Worm (Caenorhabditis elegans) whole organism, midembryonic: ENCODE measurements around the gene bus-12.

Source experiments
- T22C8.4 ChIP-seq: fragments of 200-800 bp; sonication (Bioruptor generic); IDR thresholded peaks from 2 replicates; pipeline ENCODE4 v1.3.6; 2022; ENCODE audit warnings: missing genetic modification characterization, missing compliant biosample characterization
- cog-1 ChIP-seq: sonication (generic microtip); optimal IDR thresholded peaks from 2 replicates; lab custom pipeline; 2016; ENCODE audit warnings: missing genetic modification characterization, missing compliant biosample characterization
- flt-1 ChIP-seq: fragments of 200-800 bp; sonication (Bioruptor generic); IDR thresholded peaks from 2 replicates; pipeline ENCODE4 v1.3.6; 2022; ENCODE audit warnings: missing genetic modification characterization, missing compliant biosample characterization
- klf-2 ChIP-seq: fragments of 200-800 bp; sonication (Bioruptor generic); conservative IDR thresholded peaks from 2 replicates; pipeline ENCODE4 v1.3.6; 2022; ENCODE audit warnings: missing genetic modification reagents, missing genetic modification characterization, missing compliant biosample characterization
- med-1 ChIP-seq: sonication (generic microtip); optimal IDR thresholded peaks from 2 replicates; lab custom pipeline; 2017; ENCODE audit warnings: missing genetic modification characterization, mild to moderate bottlenecking, missing compliant biosample characterization, antibody characterized with exemption, missing genetic modification reagents; ENCODE audit not compliant: insufficient read depth
- ref-1 ChIP-seq: fragments of 200-800 bp; sonication (Bioruptor generic); conservative IDR thresholded peaks from 2 replicates; pipeline ENCODE4 v1.3.6; 2022; ENCODE audit warnings: missing genetic modification reagents, missing genetic modification characterization, missing compliant biosample characterization
- tab-1 ChIP-seq: fragments of 200-800 bp; sonication (Bioruptor generic); IDR thresholded peaks from 2 replicates; pipeline ENCODE4 v1.3.6; 2022; ENCODE audit warnings: missing genetic modification characterization, missing compliant biosample characterization
- ztf-23 ChIP-seq: fragments of 200-800 bp; sonication (Bioruptor generic); IDR thresholded peaks from 2 replicates; pipeline ENCODE4 v1.3.6; 2022; ENCODE audit warnings: missing genetic modification reagents, missing genetic modification characterization, missing compliant biosample characterization
- ztf-29 ChIP-seq: fragments of 200-800 bp; sonication (Bioruptor generic); IDR thresholded peaks from 2 replicates; pipeline ENCODE4 v1.3.6; 2022; ENCODE audit warnings: missing genetic modification reagents, missing genetic modification characterization, missing compliant biosample characterization

bus-12 gene

DNA sequence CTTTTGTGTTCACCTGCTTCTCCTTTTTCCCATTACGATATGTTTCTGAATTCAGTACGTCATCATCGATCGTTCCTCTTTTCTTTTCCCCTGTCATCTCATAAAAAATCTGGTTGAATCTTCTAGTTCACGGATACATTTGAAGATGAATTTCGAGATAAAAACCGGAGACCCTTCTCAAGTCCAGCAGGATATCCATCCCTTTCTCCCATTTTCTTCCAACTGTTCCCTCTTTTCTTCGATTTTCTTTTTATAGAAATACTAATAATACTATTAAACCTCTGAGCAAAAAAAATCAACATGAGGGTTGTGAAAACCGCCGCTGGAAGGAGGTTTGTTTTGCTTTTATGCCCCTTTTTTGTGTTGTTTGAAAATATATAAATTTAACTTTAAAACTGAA is at the start of gene bus-12:
bus-12 (plus strand) TSS at position 301 of the 400 bp plus-strand sequence.
- no peak for TF ChIP-seq ztf-29 (GFP tag; lab: Robert Waterston, UW)
- no peak for TF ChIP-seq med-1 (GFP tag; lab: Kevin White, UChicago)

DNA sequence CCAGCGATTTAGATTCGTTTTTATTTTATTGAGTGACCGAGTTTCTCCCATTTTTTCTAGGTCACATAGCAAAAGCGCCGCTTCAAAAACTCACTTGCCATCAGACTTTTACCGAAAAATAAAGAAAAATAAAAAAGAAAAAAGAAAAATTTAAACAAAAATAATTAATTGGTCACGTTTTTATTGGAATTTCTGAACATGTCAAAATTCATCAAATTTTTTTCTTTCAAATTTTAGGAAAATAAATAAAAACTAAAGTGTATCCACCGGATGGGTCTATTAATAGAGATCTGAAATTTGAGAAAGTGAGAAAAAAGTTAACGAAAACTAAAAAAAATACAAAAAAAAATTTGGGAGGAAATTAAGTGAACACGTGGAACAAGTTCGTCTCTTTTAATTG is 46.4 kb upstream of the bus-12 start, which contains the start of gene C48D1.9:
C48D1.9 (minus strand) TSS at position 101 of the 400 bp plus-strand sequence.
- TF ChIP-seq ref-1 (GFP tag; lab: Robert Waterston, UW) (no peak), ztf-23 (GFP tag; lab: Robert Waterston, UW) (no peak)

DNA sequence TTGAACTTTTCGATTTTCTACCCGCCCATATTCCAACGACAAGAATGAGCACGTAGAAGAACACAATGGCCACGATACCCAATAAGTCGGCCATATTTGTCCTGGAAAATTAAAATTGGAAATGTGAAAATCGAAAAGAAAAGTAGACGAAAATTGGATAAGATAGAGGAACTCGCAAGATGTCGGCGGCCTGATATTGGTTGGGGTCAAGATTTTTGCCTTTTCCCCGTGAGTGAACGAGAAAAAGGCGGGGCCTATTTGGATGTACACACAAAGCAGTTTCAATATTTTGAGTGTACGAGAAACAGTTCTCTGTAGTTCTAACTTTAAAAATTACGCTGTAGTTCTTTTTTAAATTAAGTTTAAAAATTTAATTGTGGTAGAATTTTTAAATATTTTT is 41.5 kb upstream of the bus-12 start, which contains the start of gene cho-1:
cho-1 (minus strand) TSS at position 101 of the 400 bp plus-strand sequence.
- no peak for TF ChIP-seq T22C8.4 (GFP tag; lab: Robert Waterston, UW)
- TF ChIP-seq ztf-29 (GFP tag; lab: Robert Waterston, UW): no peak
- TF ChIP-seq cog-1 (tag; lab: Kevin White, UChicago): no peak
- no peak for TF ChIP-seq tab-1 (GFP tag; lab: Robert Waterston, UW)
- TF ChIP-seq klf-2 (GFP tag; lab: Robert Waterston, UW): no peak
- no peak for TF ChIP-seq flt-1
- no peak for TF ChIP-seq ref-1 (GFP tag; lab: Robert Waterston, UW)
- TF ChIP-seq med-1 (GFP tag; lab: Kevin White, UChicago): no peak
- no peak for TF ChIP-seq ztf-23 (GFP tag; lab: Robert Waterston, UW)

DNA sequence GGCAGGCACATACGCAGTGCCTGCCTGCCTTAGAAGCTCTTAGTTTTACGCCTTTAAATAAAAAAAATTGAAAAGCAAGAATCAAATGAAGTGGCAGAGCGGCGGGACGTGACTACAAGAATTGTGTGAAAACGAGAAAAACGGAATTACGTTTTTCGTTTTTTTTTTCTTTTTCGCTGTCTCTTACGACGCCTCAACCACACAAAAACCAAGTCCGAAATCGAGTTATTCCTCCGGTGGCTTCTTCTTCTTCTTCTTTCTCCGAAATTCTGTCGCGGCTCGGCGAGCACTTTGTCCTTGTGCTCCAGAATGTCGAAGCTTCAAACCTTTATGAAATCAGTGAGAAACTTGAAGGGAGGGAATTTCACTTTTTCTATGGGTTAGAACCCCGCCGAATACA is 35.4 kb upstream of the bus-12 start:
- TF ChIP-seq ref-1 (GFP tag; lab: Robert Waterston, UW) (no peak), flt-1 (no peak), ztf-29 (GFP tag; lab: Robert Waterston, UW) (no peak), cog-1 (tag; lab: Kevin White, UChicago) (no peak), med-1 (GFP tag; lab: Kevin White, UChicago) (no peak), tab-1 (GFP tag; lab: Robert Waterston, UW) (no peak), ztf-23 (GFP tag; lab: Robert Waterston, UW) (no peak)

DNA sequence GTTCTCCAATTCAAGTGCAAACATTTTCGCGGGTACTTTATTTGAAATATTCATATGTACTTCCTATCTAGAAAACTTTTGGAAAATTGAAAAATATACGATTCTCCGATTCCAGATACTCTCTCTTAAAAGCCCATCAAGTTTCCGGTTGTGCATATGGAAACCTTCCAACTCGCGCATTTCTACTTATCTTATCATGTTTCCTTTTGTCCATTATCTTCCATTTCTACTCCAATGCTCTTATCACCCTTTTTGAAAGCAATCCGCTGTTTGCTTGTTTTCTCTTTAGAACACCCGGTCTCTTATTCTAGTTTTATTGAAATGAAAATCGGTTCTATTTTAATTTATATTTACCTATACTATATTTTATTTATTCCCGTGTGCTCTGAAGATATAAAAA is 34.3 kb upstream of the bus-12 start, which contains the start of gene C48D1.5:
C48D1.5 (plus strand) TSS at position 301 of the 400 bp plus-strand sequence.
- no peak for TF ChIP-seq ztf-23 (GFP tag; lab: Robert Waterston, UW)
- no peak for TF ChIP-seq ref-1 (GFP tag; lab: Robert Waterston, UW)
- no peak for TF ChIP-seq klf-2 (GFP tag; lab: Robert Waterston, UW)
- no peak for TF ChIP-seq med-1 (GFP tag; lab: Kevin White, UChicago)
- TF ChIP-seq flt-1: no peak
- TF ChIP-seq ztf-29 (GFP tag; lab: Robert Waterston, UW): no peak
- TF ChIP-seq T22C8.4 (GFP tag; lab: Robert Waterston, UW): no peak

DNA sequence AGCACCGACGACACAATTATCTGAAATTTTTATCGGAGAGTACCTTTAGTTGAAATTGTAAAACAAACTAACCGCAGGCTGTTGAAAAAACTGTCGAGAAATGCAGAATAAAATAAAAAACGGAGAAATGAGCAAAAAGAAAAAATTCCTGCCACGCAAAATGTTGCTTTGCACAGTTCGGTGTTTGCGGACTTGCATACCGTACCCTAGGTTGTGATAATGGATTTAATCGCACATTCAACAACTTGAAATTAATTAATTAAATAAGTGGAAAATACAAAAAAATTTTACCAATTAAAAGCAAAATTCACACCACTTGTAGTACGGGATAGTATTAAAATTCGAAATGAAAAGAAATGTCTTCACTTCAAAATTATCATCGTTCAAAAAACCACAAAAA is 24.6 kb upstream of the bus-12 start:
- TF ChIP-seq klf-2 (GFP tag; lab: Robert Waterston, UW) (no peak), ref-1 (GFP tag; lab: Robert Waterston, UW) (no peak), T22C8.4 (GFP tag; lab: Robert Waterston, UW) (no peak), tab-1 (GFP tag; lab: Robert Waterston, UW) (no peak), ztf-23 (GFP tag; lab: Robert Waterston, UW) (no peak), cog-1 (tag; lab: Kevin White, UChicago) (no peak), med-1 (GFP tag; lab: Kevin White, UChicago) (no peak), ztf-29 (GFP tag; lab: Robert Waterston, UW) (no peak), flt-1 (no peak)

DNA sequence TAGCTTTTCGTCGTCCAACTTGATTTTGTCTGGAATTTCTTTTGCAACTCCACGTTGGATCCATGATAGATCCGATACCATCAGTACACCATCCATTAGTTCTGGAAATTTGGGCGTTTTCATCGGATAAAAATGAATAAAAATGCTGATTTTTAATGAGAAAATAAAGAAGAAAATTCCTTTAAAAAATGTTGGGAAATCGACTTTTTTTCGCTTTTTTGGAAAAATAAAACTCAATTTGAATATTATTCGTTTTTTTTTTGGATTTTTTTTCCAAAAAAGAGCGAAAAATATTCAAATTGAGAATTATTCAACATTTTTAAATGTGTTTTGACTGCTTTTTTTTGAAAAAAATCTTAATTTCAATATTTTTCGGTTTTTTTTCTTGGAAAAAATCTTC is 19.5 kb upstream of the bus-12 start, which contains the start of gene pwp-1:
pwp-1 (minus strand) TSS at position 101 of the 400 bp plus-strand sequence.
- no peak for TF ChIP-seq ztf-23 (GFP tag; lab: Robert Waterston, UW)
- no peak for TF ChIP-seq flt-1
- TF ChIP-seq med-1 (GFP tag; lab: Kevin White, UChicago): no peak
- no peak for TF ChIP-seq T22C8.4 (GFP tag; lab: Robert Waterston, UW)
- TF ChIP-seq tab-1 (GFP tag; lab: Robert Waterston, UW): no peak
- TF ChIP-seq ztf-29 (GFP tag; lab: Robert Waterston, UW): no peak
- TF ChIP-seq cog-1 (tag; lab: Kevin White, UChicago): no peak
- TF ChIP-seq klf-2 (GFP tag; lab: Robert Waterston, UW): no peak
- no peak for TF ChIP-seq ref-1 (GFP tag; lab: Robert Waterston, UW)

DNA sequence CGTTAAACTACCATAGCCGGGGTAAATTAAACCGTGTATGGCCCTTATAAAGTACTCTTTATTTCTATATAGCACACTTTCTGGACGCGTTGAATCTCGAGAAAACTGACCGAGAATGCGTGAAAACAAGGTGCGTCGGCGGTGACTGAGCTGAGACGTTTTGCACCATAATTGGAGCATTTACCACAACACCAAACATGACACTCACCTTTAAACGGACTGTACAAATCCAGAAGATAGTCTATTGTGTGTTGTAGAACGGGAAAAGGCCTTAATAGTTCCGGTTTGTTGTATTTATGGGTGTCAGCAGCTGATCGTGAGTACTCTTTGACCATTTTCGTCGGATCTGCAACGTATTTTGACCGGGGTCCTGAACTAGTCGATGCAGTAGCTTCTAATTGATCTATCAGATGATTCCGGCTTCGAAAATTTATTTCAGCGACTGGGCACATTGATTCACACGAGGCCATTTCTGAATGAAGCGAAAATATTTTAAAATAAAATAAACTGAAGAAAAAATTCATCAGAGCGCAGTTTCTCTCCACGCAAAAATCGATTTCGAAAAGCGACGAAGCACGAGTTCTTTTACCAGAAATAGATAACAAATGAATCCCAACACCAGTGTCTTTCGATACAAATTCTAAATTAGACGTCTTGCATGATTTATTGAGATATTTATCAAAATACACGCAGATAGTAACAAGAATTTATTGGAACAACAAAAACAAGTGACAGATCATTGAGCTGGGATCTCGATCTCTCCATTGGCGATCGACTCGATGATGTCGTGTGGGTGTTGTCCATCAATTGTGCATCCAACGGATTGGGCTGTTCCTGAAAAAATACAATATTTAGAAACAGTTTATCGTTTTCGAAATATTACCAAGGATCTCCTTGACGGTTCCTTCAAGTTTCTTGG is 16.8 kb upstream of the bus-12 start, which contains the start of gene tag-115:
tag-115 (minus strand) TSS at position 472 of the 919 bp plus-strand sequence.
- TF ChIP-seq T22C8.4 (GFP tag; lab: Robert Waterston, UW): no peak
- no peak for TF ChIP-seq ref-1 (GFP tag; lab: Robert Waterston, UW)
- TF ChIP-seq flt-1: no peak
- no peak for TF ChIP-seq med-1 (GFP tag; lab: Kevin White, UChicago)
- no peak for TF ChIP-seq ztf-23 (GFP tag; lab: Robert Waterston, UW)
- TF ChIP-seq klf-2 (GFP tag; lab: Robert Waterston, UW): no peak
- TF ChIP-seq cog-1 (tag; lab: Kevin White, UChicago): no peak
- TF ChIP-seq ztf-29 (GFP tag; lab: Robert Waterston, UW): no peak
- TF ChIP-seq tab-1 (GFP tag; lab: Robert Waterston, UW): no peak
